Fruit fly (Drosophila melanogaster) whole organism, prepupa: ENCODE data around the gene Ugt37D1.

Experiments
- Ets96B ChIP-seq: fragments of 200-800 bp; optimal IDR thresholded peaks from 2 replicates; lab custom pipeline; 2019; ENCODE audit warnings: missing biosample characterization, mild to moderate bottlenecking, missing genetic modification characterization, moderate library complexity
- OdsH ChIP-seq: fragments of 200-800 bp; sonication (Bioruptor generic); optimal IDR thresholded peaks from 3 replicates; lab custom pipeline; 2016; ENCODE audit warnings: missing biosample characterization, missing genetic modification characterization
- Sox102F ChIP-seq: fragments of 200-800 bp; sonication (Bioruptor generic); optimal IDR thresholded peaks from 2 replicates; lab custom pipeline; 2016; ENCODE audit warnings: missing biosample characterization, mild to moderate bottlenecking, missing genetic modification characterization
- eg ChIP-seq: fragments of 200-800 bp; sonication (Bioruptor generic); IDR thresholded peaks from 3 replicates; pipeline ENCODE4 v1.3.6; 2022; ENCODE audit warnings: missing biosample characterization, missing genetic modification characterization

DNA sequence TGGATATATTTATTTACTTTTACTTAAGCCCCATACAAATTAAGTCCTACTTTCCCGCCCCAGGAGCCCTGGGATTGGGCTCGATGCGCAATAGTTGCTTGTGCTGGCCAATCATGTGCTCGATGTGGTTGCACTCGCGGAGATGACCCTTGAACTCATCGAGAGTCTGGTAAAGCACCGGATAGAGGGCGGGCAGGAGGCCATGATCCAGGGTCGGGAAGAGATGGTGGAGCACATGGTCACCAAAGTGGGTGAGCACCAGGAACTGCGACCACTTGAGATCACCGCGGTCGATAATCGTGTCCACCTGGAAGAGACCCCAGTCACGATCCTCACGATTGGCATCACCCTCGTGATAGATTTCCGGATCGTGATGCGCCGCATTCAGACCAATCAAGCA lies 9.9 kb upstream of the Ugt37D1 start:
- no peak for TF ChIP-seq OdsH (GFP tag; lab: Kevin White, UChicago)
- no peak for TF ChIP-seq Ets96B (tag; lab: Kevin White, UChicago)
- TF ChIP-seq eg: no peak
- TF ChIP-seq Sox102F (GFP tag; lab: Kevin White, UChicago): no peak
